Worm (Caenorhabditis elegans) whole organism, late embryonic: Measurements from ENCODE around the gene T21H3.1.

ENCODE experiments used
- K02D7.2 ChIP-seq: sonication (generic microtip); optimal IDR thresholded peaks from 2 replicates; lab custom pipeline; 2017; ENCODE audit warnings: mild to moderate bottlenecking, missing genetic modification characterization, missing compliant biosample characterization
- K09A11.1 ChIP-seq: sonication (generic microtip); optimal IDR thresholded peaks from 2 replicates; lab custom pipeline; 2017; ENCODE audit warnings: antibody characterized with exemption, mild to moderate bottlenecking, missing genetic modification characterization, missing compliant biosample characterization; ENCODE audit not compliant: insufficient read depth
- T23F11.4 ChIP-seq: fragments of 200-800 bp; sonication (Bioruptor generic); optimal IDR thresholded peaks from 2 replicates; lab custom pipeline; 2018; ENCODE audit warnings: mild to moderate bottlenecking, missing genetic modification characterization, missing compliant biosample characterization
- ahr-1 ChIP-seq: sonication (generic microtip); optimal IDR thresholded peaks from 2 replicates; lab custom pipeline; 2016; ENCODE audit warnings: missing genetic modification characterization, missing compliant biosample characterization
- ama-1 ChIP-seq: fragments of 150-350 bp; optimal IDR thresholded peaks from 2 replicates; lab custom pipeline; 2014
- ceh-14 ChIP-seq: sonication (generic microtip); optimal IDR thresholded peaks from 2 replicates; lab custom pipeline; 2016; ENCODE audit warnings: missing genotype, missing genetic modification characterization, missing compliant biosample characterization
- ceh-19 ChIP-seq: fragments of 200-800 bp; sonication (Bioruptor generic); optimal IDR thresholded peaks from 2 replicates; lab custom pipeline; 2018; ENCODE audit warnings: mild to moderate bottlenecking, missing genetic modification characterization, missing compliant biosample characterization
- ceh-2 ChIP-seq: sonication (generic microtip); optimal IDR thresholded peaks from 2 replicates; lab custom pipeline; 2016; ENCODE audit warnings: missing genotype, missing genetic modification characterization, missing compliant biosample characterization
- ceh-24 ChIP-seq: sonication (generic microtip); optimal IDR thresholded peaks from 2 replicates; lab custom pipeline; 2016; ENCODE audit warnings: mild to moderate bottlenecking, missing genetic modification characterization, missing compliant biosample characterization
- ceh-31 ChIP-seq: sonication (generic microtip); optimal IDR thresholded peaks from 2 replicates; lab custom pipeline; 2016; ENCODE audit warnings: missing genetic modification characterization, missing compliant biosample characterization
- ceh-6 ChIP-seq: fragments of 200-800 bp; sonication (Bioruptor generic); optimal IDR thresholded peaks from 2 replicates; lab custom pipeline; 2018; ENCODE audit warnings: mild to moderate bottlenecking, missing genetic modification characterization, missing compliant biosample characterization
- che-1 ChIP-seq: sonication (generic microtip); optimal IDR thresholded peaks from 2 replicates; lab custom pipeline; 2016; ENCODE audit warnings: mild to moderate bottlenecking, missing genetic modification characterization, missing compliant biosample characterization
- dve-1 ChIP-seq: sonication (generic microtip); optimal IDR thresholded peaks from 2 replicates; lab custom pipeline; 2017; ENCODE audit warnings: antibody characterized with exemption, mild to moderate bottlenecking, missing genetic modification characterization, missing compliant biosample characterization
- ets-4 ChIP-seq: sonication (generic microtip); optimal IDR thresholded peaks from 2 replicates; lab custom pipeline; 2016; ENCODE audit warnings: missing genetic modification characterization, missing compliant biosample characterization
- eyg-1 ChIP-seq: sonication (generic microtip); optimal IDR thresholded peaks from 2 replicates; lab custom pipeline; 2016; ENCODE audit warnings: missing genotype, missing genetic modification characterization, missing compliant biosample characterization
- fkh-10 ChIP-seq: fragments of 150-350 bp; optimal IDR thresholded peaks from 2 replicates; lab custom pipeline; 2014; ENCODE audit warnings: missing biosample characterization, missing genetic modification reagents, missing genetic modification characterization
- hlh-13 ChIP-seq: fragments of 200-800 bp; sonication (Bioruptor generic); optimal IDR thresholded peaks from 2 replicates; lab custom pipeline; 2018; ENCODE audit warnings: mild to moderate bottlenecking, missing genetic modification characterization, missing compliant biosample characterization
- hlh-30 ChIP-seq: sonication (generic microtip); optimal IDR thresholded peaks from 2 replicates; lab custom pipeline; 2017; ENCODE audit warnings: antibody characterized with exemption, missing genetic modification characterization, missing compliant biosample characterization; ENCODE audit not compliant: insufficient read depth
- hlh-6 ChIP-seq: sonication (generic microtip); optimal IDR thresholded peaks from 2 replicates; lab custom pipeline; 2016; ENCODE audit warnings: missing genotype, missing genetic modification characterization, missing compliant biosample characterization
- lim-6 ChIP-seq: sonication (generic microtip); optimal IDR thresholded peaks from 2 replicates; lab custom pipeline; 2016; ENCODE audit warnings: missing genetic modification characterization, missing compliant biosample characterization
- madf-2 ChIP-seq: sonication (generic microtip); optimal IDR thresholded peaks from 2 replicates; lab custom pipeline; 2017; ENCODE audit warnings: missing genetic modification characterization, missing compliant biosample characterization
- nfya-1 ChIP-seq: sonication (generic microtip); optimal IDR thresholded peaks from 2 replicates; lab custom pipeline; 2017; ENCODE audit warnings: missing genetic modification characterization, mild to moderate bottlenecking, missing compliant biosample characterization, antibody characterized with exemption, moderate library complexity
- pag-3 ChIP-seq: sonication (generic microtip); optimal IDR thresholded peaks from 2 replicates; lab custom pipeline; 2016; ENCODE audit warnings: missing compliant biosample characterization, missing genetic modification characterization, borderline replicate concordance
- pax-1 ChIP-seq: fragments of 150-350 bp; optimal IDR thresholded peaks from 2 replicates; lab custom pipeline; 2014; ENCODE audit warnings: missing biosample characterization, missing genetic modification characterization
- pqm-1 ChIP-seq: sonication (generic microtip); optimal IDR thresholded peaks from 2 replicates; lab custom pipeline; 2016; ENCODE audit warnings: missing genetic modification characterization, missing compliant biosample characterization
- syd-9 ChIP-seq: sonication (generic microtip); optimal IDR thresholded peaks from 2 replicates; lab custom pipeline; 2016; ENCODE audit warnings: mild to moderate bottlenecking, missing genetic modification characterization, moderate library complexity, missing compliant biosample characterization
- ttx-3 ChIP-seq: sonication (generic microtip); optimal IDR thresholded peaks from 2 replicates; lab custom pipeline; 2016; ENCODE audit warnings: missing genetic modification reagents, missing genetic modification characterization, missing compliant biosample characterization
- unc-3 ChIP-seq, 2 experiments: fragments of 200-800 bp in 1 of 2; sonication (Bioruptor generic) in 1 of 2; sonication (generic microtip) in 1 of 2; conservative IDR thresholded peaks in 1 of 2; optimal IDR thresholded peaks in 1 of 2; 2 replicates each; pipeline versions ENCODE4 v1.3.6 to Lab custom; 2016 to 2022; ENCODE audit warnings: missing compliant biosample characterization in 2 of 2, missing genetic modification characterization in 2 of 2, missing genetic modification reagents in 1 of 2

Gene T21H3.1

DNA sequence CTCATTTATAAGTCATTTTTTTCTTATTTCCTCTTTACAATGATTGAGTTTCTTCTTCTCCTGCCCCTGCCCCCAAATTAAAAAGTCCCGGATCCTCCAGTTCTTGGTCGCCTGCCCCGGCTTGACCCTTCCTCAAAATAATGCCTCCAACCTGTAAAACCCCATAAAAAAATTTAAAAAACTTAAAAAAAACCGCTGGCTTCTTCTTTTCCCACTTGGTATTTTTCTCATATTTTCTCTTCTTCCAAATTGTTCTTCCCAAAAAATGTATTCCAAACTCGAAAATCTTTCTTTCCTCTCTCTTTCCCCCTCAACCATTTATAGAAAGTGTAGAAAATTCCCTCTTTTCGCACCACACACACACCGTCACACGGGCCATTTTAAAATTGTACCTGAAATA lies 19.1 kb upstream of the T21H3.1 start:
- TF ChIP-seq eyg-1 (tag; lab: Kevin White, UChicago) (no peak), ceh-24 (tag; lab: Kevin White, UChicago) (no peak), ttx-3 (tag; lab: Kevin White, UChicago) (no peak), K09A11.1 (no peak), madf-2 (tag; lab: Kevin White, UChicago) (no peak), T23F11.4 (no peak), ama-1 (no peak), ahr-1 (tag; lab: Kevin White, UChicago) (no peak), ceh-6 (GFP tag; lab: Kevin White, UChicago) (no peak), hlh-30 (tag; lab: Kevin White, UChicago) (no peak), pax-1 (no peak), fkh-10 (GFP tag; lab: Kevin White, UChicago) (no peak), pag-3 (tag; lab: Kevin White, UChicago) (no peak), hlh-6 (tag; lab: Kevin White, UChicago) (no peak)

DNA sequence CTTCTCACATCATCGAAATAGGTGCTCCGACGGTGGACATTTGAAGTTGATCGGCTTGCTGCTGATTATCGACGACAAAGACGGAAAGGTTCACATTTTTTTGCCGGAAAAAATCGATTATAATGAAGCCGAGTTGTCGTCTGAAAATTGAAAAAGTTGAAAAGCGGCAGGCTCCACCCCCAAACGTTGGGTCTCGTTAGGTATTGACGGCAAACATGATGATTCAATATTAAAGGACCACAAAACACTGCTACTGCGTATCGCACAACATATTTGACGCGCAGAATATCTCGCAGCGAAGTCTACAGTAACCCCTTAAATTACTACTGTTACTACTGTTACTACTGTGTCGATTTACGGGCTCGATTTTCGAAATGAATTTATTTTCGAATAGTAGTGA lies 18.3 kb upstream of the T21H3.1 start:
- no peak for TF ChIP-seq ceh-2 (tag; lab: Kevin White, UChicago)
- TF ChIP-seq unc-3 (GFP tag; conservative IDR thresholded peaks at IDR 0.05; lab: Robert Waterston, UW), result no peak
- TF ChIP-seq unc-3 (tag; optimal IDR thresholded peaks at IDR 0.05; lab: Kevin White, UChicago), result no peak
- TF ChIP-seq ama-1, result peak; percentile 56
- no peak for TF ChIP-seq pqm-1 (tag; lab: Kevin White, UChicago)
- TF ChIP-seq che-1 (tag; lab: Kevin White, UChicago), result no peak
- no peak for TF ChIP-seq lim-6 (tag; lab: Kevin White, UChicago)

DNA sequence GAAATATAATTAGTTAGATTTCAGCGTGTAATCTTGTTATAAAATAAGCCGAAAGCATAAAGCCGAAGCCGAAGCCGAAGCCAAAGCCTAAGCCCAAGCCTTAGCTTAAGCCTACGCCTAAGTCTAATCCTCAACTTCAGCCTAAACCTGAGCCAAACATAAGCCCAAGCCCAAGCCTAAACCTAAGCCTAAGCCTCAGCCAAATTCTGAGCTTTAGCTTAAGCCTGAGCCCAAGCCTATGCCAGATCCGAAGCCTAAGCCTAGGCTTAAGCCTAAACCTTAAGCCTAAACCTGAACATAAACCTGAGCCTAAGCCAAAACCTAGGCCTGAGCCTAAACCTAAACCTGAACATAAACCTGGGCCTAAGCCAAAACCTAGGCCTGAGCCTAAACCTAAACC lies 15.8 kb upstream of the T21H3.1 start:
- TF ChIP-seq dve-1 (peak; percentile 79), hlh-6 (tag; lab: Kevin White, UChicago) (no peak), ceh-14 (tag; lab: Kevin White, UChicago) (no peak)

DNA sequence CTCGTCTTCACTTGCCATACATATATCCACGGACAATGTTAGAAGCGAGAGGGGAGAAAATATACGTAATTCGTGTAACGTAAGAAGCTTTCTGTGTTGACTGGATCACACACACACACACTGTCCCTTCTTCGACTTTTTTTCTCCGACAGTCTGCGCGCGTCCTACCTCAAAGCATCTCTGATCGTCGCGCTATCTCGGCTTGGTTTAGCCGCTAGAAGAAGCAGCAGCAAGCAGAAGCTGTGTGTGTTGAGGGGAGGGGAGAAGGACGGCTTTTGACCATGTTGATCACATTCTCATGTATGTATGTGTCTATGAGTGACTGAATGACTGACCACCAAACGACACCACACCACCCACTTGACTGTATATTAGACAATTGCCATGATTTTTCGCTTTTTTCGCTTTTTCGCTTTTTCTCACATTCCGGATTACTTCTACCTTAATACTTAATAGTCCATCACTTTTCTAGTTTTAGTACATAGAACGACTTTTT lies 12.3 kb upstream of the T21H3.1 start, which contains the start of gene T21H3.5:
TSS of gene T21H3.5 (minus strand) at position 98 of the 496 bp plus-strand sequence.
- no peak for TF ChIP-seq pax-1
- TF ChIP-seq nfya-1 (tag; lab: Kevin White, UChicago), result no peak
- TF ChIP-seq hlh-13 (GFP tag; lab: Kevin White, UChicago), result no peak
- TF ChIP-seq eyg-1 (tag; lab: Kevin White, UChicago), result no peak
- TF ChIP-seq ets-4 (tag; lab: Kevin White, UChicago), result no peak
- no peak for TF ChIP-seq fkh-10 (GFP tag; lab: Kevin White, UChicago)
- no peak for TF ChIP-seq madf-2 (tag; lab: Kevin White, UChicago)
- TF ChIP-seq K02D7.2, result no peak
- TF ChIP-seq syd-9 (tag; lab: Kevin White, UChicago), result no peak
- no peak for TF ChIP-seq ceh-19 (GFP tag; lab: Kevin White, UChicago)
- no peak for TF ChIP-seq hlh-30 (tag; lab: Kevin White, UChicago)

ce11 chrV:1165090-1165761 lies 11.3 kb upstream of the T21H3.1 start, which contains the start of gene ptr-16:
ptr-16 (plus strand) TSS chrV:1165711.
- no peak for TF ChIP-seq ceh-24 (tag; lab: Kevin White, UChicago)
- peak; percentile 78 for TF ChIP-seq dve-1

DNA sequence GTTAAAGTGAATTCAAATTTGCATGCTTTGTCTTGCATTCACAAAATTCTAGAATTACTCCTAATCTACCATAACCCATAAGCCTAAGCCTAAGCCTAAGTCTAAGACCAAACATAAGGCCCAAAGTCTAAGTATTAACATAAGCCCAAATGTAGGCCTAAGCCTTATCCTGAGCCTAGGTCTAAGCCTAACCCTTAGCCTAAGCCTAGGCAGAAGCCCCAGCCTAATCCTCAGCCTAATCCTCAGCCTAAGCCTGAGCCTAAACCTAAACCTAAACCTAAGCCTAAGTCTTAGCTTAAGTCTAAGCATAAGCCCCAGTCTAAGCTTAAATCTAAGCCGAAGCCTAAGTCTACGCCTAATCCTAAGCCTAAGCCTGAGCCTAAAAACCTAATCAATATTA lies 5.9 kb upstream of the T21H3.1 start:
- TF ChIP-seq ceh-31 (no peak), dve-1 (peak; percentile 24)
